Worm (Caenorhabditis elegans): ENCODE measurements around the gene scl-24.

- TF ChIP-seq mdl-1 (tag; optimal IDR thresholded peaks at IDR 0.05) = no peak
- no peak for TF ChIP-seq lin-13 (GFP tag; optimal IDR thresholded peaks at IDR 0.05)
- TF ChIP-seq unc-130 (tag; optimal IDR thresholded peaks at IDR 0.05) = no peak
- no peak for TF ChIP-seq elt-2 (tag; optimal IDR thresholded peaks at IDR 0.05)
- TF ChIP-seq nhr-12 (tag; optimal IDR thresholded peaks at IDR 0.05) = no peak
- TF ChIP-seq sptf-1 (tag; optimal IDR thresholded peaks at IDR 0.05) = no peak
- TF ChIP-seq rnt-1 (tag; optimal IDR thresholded peaks at IDR 0.05) = no peak
- no peak for TF ChIP-seq blmp-1 (tag; optimal IDR thresholded peaks at IDR 0.05)
- no peak for TF ChIP-seq lin-14 (GFP tag; optimal IDR thresholded peaks at IDR 0.05)
- no peak for TF ChIP-seq ama-1 (optimal IDR thresholded peaks at IDR 0.05)
- no peak for TF ChIP-seq fkh-10 (GFP tag; optimal IDR thresholded peaks at IDR 0.05)
- TF ChIP-seq ceh-90 (tag; optimal IDR thresholded peaks at IDR 0.05) = no peak
Observed at ce11 chrV:17530486-17530885, 44.4 kb downstream of the scl-24 start, which contains the start of gene C18D4.12.

Data from whole organism, L1 larva.